Worm (Caenorhabditis elegans) whole organism, L1 larva: ENCODE measurements around the gene nuo-1.
A peak's percentile ranks its signal among the peaks of the same experiment; 100 is the strongest.

ENCODE experiments used
- blmp-1 ChIP-seq: fragments of 150-350 bp; optimal IDR thresholded peaks from 2 replicates; lab custom pipeline; 2014; ENCODE audit warnings: missing biosample characterization, missing genetic modification characterization
- ceh-63 ChIP-seq: fragments of 200-800 bp; sonication (Bioruptor generic); optimal IDR thresholded peaks from 2 replicates; lab custom pipeline; 2018; ENCODE audit warnings: mild to moderate bottlenecking, missing genetic modification characterization, missing compliant biosample characterization
- ceh-90 ChIP-seq: sonication (generic microtip); optimal IDR thresholded peaks from 2 replicates; lab custom pipeline; 2016; ENCODE audit warnings: missing genetic modification characterization, missing compliant biosample characterization
- dpl-1 ChIP-seq, 3 experiments: fragments of 150-350 bp in 2 of 3; sonication (generic microtip) in 1 of 3; optimal IDR thresholded peaks; 2 replicates each; lab custom pipeline; 2014 to 2017; ENCODE audit warnings: missing biosample characterization in 3 of 3, missing genetic modification characterization in 3 of 3, missing genetic modification reagents in 3 of 3
- dsc-1 ChIP-seq: sonication (generic microtip); optimal IDR thresholded peaks from 2 replicates; lab custom pipeline; 2016; ENCODE audit warnings: mild to moderate bottlenecking, missing genetic modification characterization, missing compliant biosample characterization
- efl-1 ChIP-seq, 4 experiments: fragments of 150-350 bp; optimal IDR thresholded peaks in 3 of 4; peaks in 1 of 4; 1 replicate in 1 of 4; 2 replicates in 3 of 4; lab custom pipeline; 2014; ENCODE audit warnings: missing biosample characterization in 2 of 4, missing genetic modification characterization in 2 of 4, missing genetic modification reagents in 2 of 4
- efl-3 ChIP-seq: fragments of 200-800 bp; sonication (Bioruptor generic); optimal IDR thresholded peaks from 2 replicates; lab custom pipeline; 2018; ENCODE audit warnings: mild to moderate bottlenecking, missing genetic modification characterization, missing compliant biosample characterization
- egl-13 ChIP-seq: sonication (generic microtip); optimal IDR thresholded peaks from 2 replicates; lab custom pipeline; 2016; ENCODE audit warnings: missing genotype, missing genetic modification reagents, missing genetic modification characterization, missing compliant biosample characterization
- egl-27 ChIP-seq, 2 experiments: fragments of 150-350 bp in 1 of 2; sonication (generic microtip); optimal IDR thresholded peaks; 3 replicates each; lab custom pipeline; 2017 to 2018; ENCODE audit warnings: missing biosample characterization in 2 of 2, missing genetic modification characterization in 2 of 2, missing genetic modification reagents in 2 of 2
- elt-2 ChIP-seq: sonication (generic microtip); optimal IDR thresholded peaks from 2 replicates; lab custom pipeline; 2016; ENCODE audit warnings: missing genetic modification characterization, mild to moderate bottlenecking, inconsistent platforms, missing compliant biosample characterization, missing genetic modification reagents
- fkh-8 ChIP-seq: sonication (generic microtip); optimal IDR thresholded peaks from 2 replicates; lab custom pipeline; 2016; ENCODE audit warnings: mild to moderate bottlenecking, missing genetic modification characterization, missing compliant biosample characterization
- fos-1 ChIP-seq: fragments of 150-350 bp; optimal IDR thresholded peaks from 2 replicates; lab custom pipeline; 2014; ENCODE audit warnings: missing biosample characterization, missing genetic modification characterization
- grh-1 ChIP-seq: fragments of 200-800 bp; sonication (Bioruptor generic); IDR thresholded peaks from 2 replicates; pipeline ENCODE4 v1.3.6; 2022; ENCODE audit warnings: missing genetic modification reagents, missing genetic modification characterization, missing compliant biosample characterization
- lin-14 ChIP-seq: fragments of 200-800 bp; sonication (Bioruptor generic); optimal IDR thresholded peaks from 2 replicates; lab custom pipeline; 2018; ENCODE audit warnings: mild to moderate bottlenecking, missing genetic modification characterization, moderate library complexity, missing compliant biosample characterization
- lin-35 ChIP-seq, 2 experiments: fragments of 150-350 bp; optimal IDR thresholded peaks; 2 replicates each; lab custom pipeline; 2014; ENCODE audit warnings: missing biosample characterization in 2 of 2, missing genetic modification characterization in 2 of 2, missing genetic modification reagents in 2 of 2
- lin-39 ChIP-seq: fragments of 150-350 bp; optimal IDR thresholded peaks from 2 replicates; lab custom pipeline; 2014; ENCODE audit warnings: missing biosample characterization, missing genetic modification reagents, missing genetic modification characterization
- lir-3 ChIP-seq: sonication (generic microtip); optimal IDR thresholded peaks from 2 replicates; lab custom pipeline; 2016; ENCODE audit warnings: mild to moderate bottlenecking, missing genetic modification characterization, moderate library complexity, missing compliant biosample characterization; ENCODE audit not compliant: poor library complexity
- lsy-2 ChIP-seq, 2 experiments: fragments of 150-350 bp; optimal IDR thresholded peaks; 2 replicates each; lab custom pipeline; 2014; ENCODE audit warnings: missing biosample characterization in 2 of 2, missing genetic modification characterization in 2 of 2
- mep-1 ChIP-seq: fragments of 150-350 bp; optimal IDR thresholded peaks from 2 replicates; lab custom pipeline; 2014; ENCODE audit warnings: missing biosample characterization, missing genetic modification characterization
- nhr-19 ChIP-seq: fragments of 200-800 bp; sonication (Bioruptor generic); conservative IDR thresholded peaks from 2 replicates; pipeline ENCODE4 v1.3.6; 2022; ENCODE audit warnings: missing genetic modification characterization, missing compliant biosample characterization
- nhr-47 ChIP-seq: sonication (generic microtip); optimal IDR thresholded peaks from 2 replicates; lab custom pipeline; 2016; ENCODE audit warnings: mild to moderate bottlenecking, missing genetic modification characterization, moderate library complexity, missing compliant biosample characterization
- nhr-71 ChIP-seq: sonication (generic microtip); optimal IDR thresholded peaks from 2 replicates; lab custom pipeline; 2016; ENCODE audit warnings: mild to moderate bottlenecking, missing genetic modification characterization, moderate library complexity, missing compliant biosample characterization
- nhr-84 ChIP-seq: sonication (generic microtip); optimal IDR thresholded peaks from 2 replicates; lab custom pipeline; 2017; ENCODE audit warnings: missing biosample characterization, missing genetic modification characterization
- nhr-90 ChIP-seq: sonication (generic microtip); optimal IDR thresholded peaks from 2 replicates; lab custom pipeline; 2016; ENCODE audit warnings: mild to moderate bottlenecking, missing genetic modification characterization, missing compliant biosample characterization; ENCODE audit not compliant: poor library complexity
- pax-3 ChIP-seq: fragments of 200-800 bp; sonication (Bioruptor generic); optimal IDR thresholded peaks from 2 replicates; lab custom pipeline; 2018; ENCODE audit warnings: mild to moderate bottlenecking, missing genetic modification characterization, moderate library complexity, missing compliant biosample characterization
- rnt-1 ChIP-seq: sonication (generic microtip); optimal IDR thresholded peaks from 2 replicates; lab custom pipeline; 2016; ENCODE audit warnings: mild to moderate bottlenecking, missing genetic modification characterization, moderate library complexity, missing compliant biosample characterization
- snpc-4 ChIP-seq: fragments of 150-350 bp; optimal IDR thresholded peaks from 2 replicates; lab custom pipeline; 2014; ENCODE audit warnings: missing biosample characterization, missing genetic modification characterization
- snu-23 ChIP-seq: sonication (generic microtip); optimal IDR thresholded peaks from 2 replicates; lab custom pipeline; 2016; ENCODE audit warnings: missing genetic modification characterization, missing compliant biosample characterization
- sox-4 ChIP-seq: sonication (generic microtip); optimal IDR thresholded peaks from 2 replicates; lab custom pipeline; 2016; ENCODE audit warnings: missing genetic modification characterization, missing compliant biosample characterization
- sptf-1 ChIP-seq: fragments of 150-350 bp; optimal IDR thresholded peaks from 2 replicates; lab custom pipeline; 2014; ENCODE audit warnings: missing biosample characterization, missing genetic modification characterization
- sup-37 ChIP-seq: fragments of 200-800 bp; sonication (Bioruptor generic); optimal IDR thresholded peaks from 2 replicates; lab custom pipeline; 2018; ENCODE audit warnings: mild to moderate bottlenecking, missing genetic modification characterization, missing compliant biosample characterization
- tbx-2 ChIP-seq: sonication (generic microtip); optimal IDR thresholded peaks from 2 replicates; lab custom pipeline; 2016; ENCODE audit warnings: missing genetic modification characterization, missing compliant biosample characterization
- unc-130 ChIP-seq: fragments of 150-350 bp; optimal IDR thresholded peaks from 2 replicates; lab custom pipeline; 2017; ENCODE audit warnings: missing biosample characterization, missing genetic modification characterization, inconsistent platforms
- vab-15 ChIP-seq: sonication (generic microtip); optimal IDR thresholded peaks from 2 replicates; lab custom pipeline; 2017; ENCODE audit warnings: missing genotype, mild to moderate bottlenecking, missing genetic modification characterization, missing compliant biosample characterization

The nuo-1 gene

ce11 chrII:11135773-11136172 is 38.1 kb downstream of the nuo-1 start:
- TF ChIP-seq egl-27 (tag; optimal IDR thresholded peaks at IDR 0.05; lab: Kevin White, UChicago) (no peak), sox-4 (tag; lab: Kevin White, UChicago) (no peak), nhr-84 (no peak), blmp-1 (no peak), dsc-1 (tag; lab: Kevin White, UChicago) (no peak), snu-23 (GFP tag; lab: Kevin White, UChicago) (peak; percentile 11), elt-2 (tag; lab: Kevin White, UChicago) (peak; percentile 4), vab-15 (tag; lab: Kevin White, UChicago) (peak; percentile 22), tbx-2 (tag; lab: Kevin White, UChicago) (no peak), unc-130 (tag; lab: Kevin White, UChicago) (no peak), lsy-2 (tag; optimal IDR thresholded peaks at IDR 0.05; lab: Kevin White, UChicago) (peak; percentile 31 to 57), nhr-19 (GFP tag; lab: Robert Waterston, UW) (0 out of 2 replicates have a peak, but pooled peaks have one; percentile 24), snpc-4 (tag; lab: Kevin White, UChicago) (no peak), ceh-90 (tag; lab: Kevin White, UChicago) (no peak), rnt-1 (tag; lab: Kevin White, UChicago) (peak; percentile 66), fos-1 (tag; lab: Kevin White, UChicago) (no peak), grh-1 (GFP tag; lab: Robert Waterston, UW) (no peak), sup-37 (GFP tag; lab: Kevin White, UChicago) (no peak), dpl-1 (GFP tag; optimal IDR thresholded peaks at IDR 0.05; lab: Kevin White, UChicago) (no peak), egl-13 (tag; lab: Kevin White, UChicago) (no peak), lin-39 (tag; lab: Kevin White, UChicago) (peak; percentile 39), pax-3 (no peak), nhr-71 (tag; lab: Kevin White, UChicago) (peak; percentile 67), efl-1 (optimal IDR thresholded peaks at IDR 0.05; lab: Kevin White, UChicago) (peak in 1 of 2 experiments; percentile 4), efl-1 (GFP tag; optimal IDR thresholded peaks at IDR 0.05 in 1 of 2; lab: Kevin White, UChicago) (peak in 1 of 2 experiments; percentile 85), mep-1 (tag; lab: Kevin White, UChicago) (no peak), lin-14 (peak; percentile 74), lin-35 (GFP tag; optimal IDR thresholded peaks at IDR 0.05; lab: Kevin White, UChicago) (peak in 1 of 2 experiments; percentile 13), nhr-47 (no peak)

- TF ChIP-seq fkh-8 (no peak), nhr-90 (no peak), sptf-1 (tag; lab: Kevin White, UChicago) (no peak), efl-3 (GFP tag; lab: Kevin White, UChicago) (no peak), ceh-63 (GFP tag; lab: Kevin White, UChicago) (no peak), snu-23 (GFP tag; lab: Kevin White, UChicago) (no peak), nhr-84 (no peak), lir-3 (tag; lab: Kevin White, UChicago) (no peak)
These were observed 42.5 kb downstream of the nuo-1 start, which contains the start of gene F40F8.4 for ce11 chrII:11140140-11140539. Gene F40F8.4, minus strand, starts transcription at chrII:11140240.

- TF ChIP-seq egl-27 (tag; optimal IDR thresholded peaks at IDR 0.05; lab: Kevin White, UChicago) (no peak), tbx-2 (tag; lab: Kevin White, UChicago) (no peak), sup-37 (GFP tag; lab: Kevin White, UChicago) (no peak), dpl-1 (GFP tag; optimal IDR thresholded peaks at IDR 0.05; lab: Kevin White, UChicago) (no peak), lin-14 (peak; percentile 64)
These were observed 44.9 kb downstream of the nuo-1 start, which contains the start of gene arrd-6 for ce11 chrII:11142571-11142970. Gene arrd-6, plus strand, starts transcription at chrII:11142739.
